Fruit fly (Drosophila melanogaster): ENCODE data around the gene CG8097.

Gene CG8097

DNA sequence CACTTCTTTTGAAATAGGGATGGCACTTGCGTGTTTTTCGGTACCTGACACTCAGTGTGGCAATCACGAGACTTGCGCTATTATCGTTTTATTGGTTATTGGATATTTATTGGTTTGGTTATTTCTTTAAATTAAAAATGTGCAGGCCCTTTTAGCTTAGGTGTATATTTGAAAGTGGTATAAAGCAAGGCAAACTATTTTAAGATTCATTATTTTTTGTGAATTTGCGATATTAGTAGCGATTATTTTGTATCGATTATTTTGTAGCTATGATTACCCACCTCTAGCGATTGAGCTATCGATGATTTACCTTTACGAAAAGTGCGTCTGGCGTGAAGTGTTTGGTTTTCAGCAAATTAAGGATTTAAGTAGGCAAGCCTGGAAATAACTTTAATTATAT lies at the start of gene CG8097, which contains the start of gene CG9215:
TSS of gene CG8097 (plus strand) at position 307 of the 400 bp plus-strand sequence.
TSS of gene CG9215 (minus strand) at position 22 of the 400 bp plus-strand sequence.
- TF ChIP-seq Dll (optimal IDR thresholded peaks at IDR 0.05) (no peak), EcR (GFP tag; optimal IDR thresholded peaks at IDR 0.05) (no peak), psq (optimal IDR thresholded peaks at IDR 0.05) (no peak), usp (GFP tag; optimal IDR thresholded peaks at IDR 0.05) (no peak), CG8478 (optimal IDR thresholded peaks at IDR 0.05) (no peak), pan (optimal IDR thresholded peaks at IDR 0.05) (no peak)

DNA sequence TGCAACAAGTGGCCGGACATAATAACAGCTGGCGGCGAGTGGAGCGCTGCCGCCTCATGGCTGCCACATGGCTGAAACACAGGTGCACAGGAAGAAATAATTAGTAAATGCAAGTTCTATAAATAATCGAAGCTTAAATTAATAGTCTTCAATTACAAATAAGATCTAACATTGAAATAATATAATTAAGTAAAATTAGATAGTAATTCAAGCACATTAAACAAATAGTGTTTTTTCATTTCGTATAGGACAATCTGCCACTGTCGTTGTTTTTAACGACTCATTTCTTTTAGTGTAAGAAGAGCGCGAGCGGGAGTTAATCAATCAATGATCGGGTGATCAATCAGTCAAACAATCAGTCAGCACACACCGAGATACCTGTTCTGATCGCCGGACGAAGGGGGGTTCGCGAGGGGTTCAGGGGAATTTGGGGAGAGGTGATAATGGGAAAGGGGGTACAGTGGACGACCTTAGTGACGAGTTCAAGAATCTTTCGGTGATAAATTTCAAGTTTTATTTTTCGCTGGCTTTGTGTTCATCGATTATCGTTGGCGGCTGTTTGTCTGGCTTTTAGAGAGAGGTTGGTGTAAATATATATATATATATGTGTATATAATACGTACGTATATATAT lies 43.0 kb upstream of the CG8097 start:
- TF ChIP-seq usp (GFP tag; optimal IDR thresholded peaks at IDR 0.05), result no peak
- no peak for TF ChIP-seq psq (optimal IDR thresholded peaks at IDR 0.05)
- TF ChIP-seq CG8478 (optimal IDR thresholded peaks at IDR 0.05), result no peak
- TF ChIP-seq EcR (GFP tag; optimal IDR thresholded peaks at IDR 0.05), result no peak
- no peak for TF ChIP-seq pan (optimal IDR thresholded peaks at IDR 0.05)

DNA sequence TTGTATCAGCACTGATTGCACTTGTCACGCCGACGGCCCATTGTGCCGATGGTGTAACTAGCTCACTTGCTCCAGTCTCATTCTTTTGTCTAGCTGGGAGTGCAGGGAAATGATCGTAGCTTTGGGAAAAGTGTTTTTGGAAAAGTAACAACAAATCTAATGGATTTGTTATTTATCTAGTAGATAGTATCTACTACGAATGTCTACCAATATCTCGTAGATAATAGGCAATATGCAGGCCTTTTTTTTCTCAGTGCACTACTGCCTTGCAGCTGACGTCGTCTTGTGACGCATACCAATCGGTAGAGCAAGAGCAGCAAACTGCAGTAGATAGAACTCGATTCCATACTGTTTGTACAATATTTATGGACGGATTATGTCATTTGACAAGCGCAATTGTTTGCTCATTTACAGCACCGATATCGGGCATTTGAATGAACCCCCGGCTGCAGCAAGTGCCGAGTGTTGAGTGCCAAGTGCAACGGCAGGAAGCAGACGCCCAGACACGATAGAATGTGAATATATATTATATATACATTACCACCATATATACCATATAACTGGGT lies 39.4 kb upstream of the CG8097 start:
- TF ChIP-seq usp (GFP tag; optimal IDR thresholded peaks at IDR 0.05) (no peak), EcR (GFP tag; optimal IDR thresholded peaks at IDR 0.05) (no peak), psq (optimal IDR thresholded peaks at IDR 0.05) (no peak), Dll (optimal IDR thresholded peaks at IDR 0.05) (no peak), CG8478 (optimal IDR thresholded peaks at IDR 0.05) (no peak), pan (optimal IDR thresholded peaks at IDR 0.05) (no peak)

DNA sequence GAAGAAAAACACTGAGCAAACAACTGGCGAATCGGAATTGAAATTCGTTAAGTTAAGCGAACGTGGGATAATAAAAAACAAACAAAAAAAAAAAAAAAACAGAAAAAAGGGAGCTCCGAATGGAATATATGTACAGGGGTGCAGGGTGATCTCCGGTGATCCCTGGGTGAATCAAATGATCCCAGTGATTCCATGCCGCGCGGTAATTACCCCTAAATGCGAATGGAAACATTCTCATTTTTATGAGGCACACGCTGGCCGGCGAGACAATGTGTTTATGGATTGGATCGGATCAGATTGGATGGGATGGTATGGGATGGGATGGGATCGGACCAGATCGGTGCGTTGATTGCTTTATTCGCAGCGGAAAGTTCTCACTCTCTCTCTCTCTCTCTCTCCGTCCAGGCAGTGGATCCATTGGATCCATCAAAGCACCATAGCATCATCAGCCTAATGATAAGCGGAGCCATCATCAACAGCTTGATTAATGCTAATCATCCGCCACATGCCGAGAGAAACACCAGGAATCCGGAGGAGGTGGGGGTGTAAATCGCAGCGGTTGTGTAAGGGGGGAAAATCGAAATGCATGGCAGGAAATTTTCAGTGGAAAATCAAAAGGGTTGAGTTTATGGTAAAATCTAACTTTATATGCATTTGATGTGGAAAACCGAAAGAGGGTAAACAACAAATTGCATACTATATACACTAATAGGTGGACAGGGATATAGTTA lies 37.3 kb upstream of the CG8097 start:
- TF ChIP-seq Dll (optimal IDR thresholded peaks at IDR 0.05) (no peak), pan (optimal IDR thresholded peaks at IDR 0.05) (no peak), usp (GFP tag; optimal IDR thresholded peaks at IDR 0.05) (no peak), psq (optimal IDR thresholded peaks at IDR 0.05) (no peak), CG8478 (optimal IDR thresholded peaks at IDR 0.05) (no peak), EcR (GFP tag; optimal IDR thresholded peaks at IDR 0.05) (no peak)

DNA sequence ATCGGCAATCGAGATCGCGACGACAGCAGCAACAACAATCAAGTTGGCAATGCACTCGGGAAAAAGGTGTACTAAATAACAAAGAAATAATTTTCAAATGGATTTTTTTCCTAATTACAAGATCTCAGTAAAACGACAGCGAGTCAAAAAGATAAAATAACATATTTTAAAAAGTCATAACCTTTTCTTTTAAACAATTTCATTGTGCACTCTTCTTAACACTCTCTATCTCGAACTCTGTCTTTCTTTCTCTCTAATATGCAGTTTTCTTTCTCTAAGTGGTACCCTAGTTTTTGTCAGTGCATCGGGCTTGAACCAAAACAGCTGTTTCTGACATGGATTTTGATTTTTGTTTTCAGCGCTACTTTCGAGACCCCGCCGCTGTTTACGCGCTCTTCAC lies 33.9 kb upstream of the CG8097 start:
- TF ChIP-seq usp (GFP tag; optimal IDR thresholded peaks at IDR 0.05) (no peak), CG8478 (optimal IDR thresholded peaks at IDR 0.05) (no peak), pan (optimal IDR thresholded peaks at IDR 0.05) (no peak), EcR (GFP tag; optimal IDR thresholded peaks at IDR 0.05) (no peak), psq (optimal IDR thresholded peaks at IDR 0.05) (no peak), Dll (optimal IDR thresholded peaks at IDR 0.05) (no peak)

DNA sequence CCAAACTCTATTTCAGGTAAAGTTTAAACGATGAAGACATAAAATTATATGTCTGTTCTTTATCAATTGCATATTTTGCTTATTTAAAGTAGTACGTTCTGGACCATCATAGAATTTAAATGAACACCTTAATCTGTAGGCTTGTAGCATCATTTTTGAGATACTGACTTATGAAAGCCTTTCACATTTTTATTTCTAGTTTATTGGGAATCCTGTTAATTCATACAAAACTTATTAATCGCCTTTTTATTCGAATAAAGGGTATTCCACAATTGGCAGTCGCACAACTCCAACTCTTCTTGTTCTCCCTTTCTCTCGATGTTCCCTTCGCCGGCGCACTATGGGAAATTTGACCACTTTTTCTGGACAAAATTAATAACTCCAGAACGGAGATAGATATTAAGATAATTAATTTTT lies 30.5 kb upstream of the CG8097 start:
- TF ChIP-seq pan (optimal IDR thresholded peaks at IDR 0.05) (peak; percentile 79), Dll (optimal IDR thresholded peaks at IDR 0.05) (no peak)

DNA sequence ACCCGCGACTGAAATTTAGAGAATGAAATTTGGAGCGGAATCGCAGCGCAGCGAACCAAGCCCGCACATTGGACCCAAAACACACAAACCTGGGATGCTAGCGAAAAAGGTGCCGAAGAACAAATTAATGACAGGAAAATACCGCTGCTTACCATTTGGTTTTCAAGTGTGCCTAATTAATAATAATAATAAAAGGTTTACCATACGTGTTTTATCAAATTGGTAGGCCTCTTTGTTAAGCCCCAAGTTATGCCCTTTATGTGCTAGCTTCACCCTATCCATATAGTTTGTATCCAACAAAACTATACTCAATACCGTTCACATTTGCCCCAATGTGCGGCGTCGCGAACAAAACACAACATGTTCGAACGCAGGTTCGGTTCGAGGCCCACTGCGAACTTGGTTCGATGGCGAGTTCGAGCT lies 28.7 kb upstream of the CG8097 start, which contains the start of gene Ac13E:
TSS of gene Ac13E (minus strand) at position 23 of the 423 bp plus-strand sequence.
- TF ChIP-seq EcR (GFP tag; optimal IDR thresholded peaks at IDR 0.05) (no peak), CG8478 (optimal IDR thresholded peaks at IDR 0.05) (no peak), pan (optimal IDR thresholded peaks at IDR 0.05) (no peak), psq (optimal IDR thresholded peaks at IDR 0.05) (no peak), usp (GFP tag; optimal IDR thresholded peaks at IDR 0.05) (no peak), Dll (optimal IDR thresholded peaks at IDR 0.05) (no peak)

DNA sequence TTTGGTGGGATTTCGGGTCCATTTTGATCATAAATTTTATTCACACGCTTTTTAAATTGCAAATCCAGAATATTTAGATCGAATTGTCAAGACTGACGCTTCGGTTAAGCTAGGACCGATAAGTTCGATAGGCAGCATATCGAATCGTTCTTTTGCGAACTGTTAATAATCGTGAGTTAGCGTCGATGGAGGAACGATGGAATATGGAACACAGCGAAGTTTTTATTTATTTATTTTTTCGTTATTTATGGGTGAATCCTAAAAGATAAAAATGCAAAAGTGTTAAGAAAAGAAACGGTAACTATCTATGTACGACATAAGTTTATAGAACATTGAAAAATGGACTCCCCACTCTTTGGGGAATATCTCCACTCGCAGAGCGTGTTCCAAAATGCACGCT lies 27.0 kb upstream of the CG8097 start, which contains the start of gene CG42300:
TSS of gene CG42300 (minus strand) at position 101 of the 400 bp plus-strand sequence.
- no peak for TF ChIP-seq pan (optimal IDR thresholded peaks at IDR 0.05)
- TF ChIP-seq EcR (GFP tag; optimal IDR thresholded peaks at IDR 0.05), result no peak
- no peak for TF ChIP-seq psq (optimal IDR thresholded peaks at IDR 0.05)
- no peak for TF ChIP-seq CG8478 (optimal IDR thresholded peaks at IDR 0.05)
- TF ChIP-seq Dll (optimal IDR thresholded peaks at IDR 0.05), result no peak
- TF ChIP-seq usp (GFP tag; optimal IDR thresholded peaks at IDR 0.05), result no peak

DNA sequence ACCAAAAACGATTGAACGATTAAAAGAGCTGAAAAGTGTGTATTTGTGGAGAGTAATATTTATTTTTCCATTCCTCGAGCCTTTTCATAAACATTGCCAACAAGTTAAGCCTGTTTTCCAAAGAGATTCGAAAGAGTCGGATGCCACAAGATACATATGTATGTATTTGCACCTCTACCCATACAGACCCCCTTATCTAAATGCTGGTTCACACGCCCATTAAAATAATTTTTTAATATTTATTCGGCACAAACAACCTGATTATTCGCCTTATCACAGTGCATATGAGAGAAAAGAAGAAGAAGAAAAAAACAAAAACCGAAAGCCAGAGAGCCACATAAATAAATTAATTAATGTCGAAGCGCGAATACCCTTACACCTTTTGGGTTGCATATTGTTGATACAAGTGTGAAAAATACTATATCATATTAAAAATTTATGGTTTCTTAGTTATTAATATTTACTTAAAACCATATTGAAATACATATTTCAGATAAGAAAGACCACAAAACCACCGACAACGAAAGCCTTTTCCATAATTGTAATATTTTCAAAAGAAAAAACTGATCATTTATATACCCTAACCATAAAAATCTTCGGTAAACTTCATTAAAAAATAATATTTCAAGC lies 14.5 kb upstream of the CG8097 start:
- TF ChIP-seq Dll (optimal IDR thresholded peaks at IDR 0.05), result no peak
- TF ChIP-seq usp (GFP tag; optimal IDR thresholded peaks at IDR 0.05), result no peak
- TF ChIP-seq psq (optimal IDR thresholded peaks at IDR 0.05), result no peak
- TF ChIP-seq CG8478 (optimal IDR thresholded peaks at IDR 0.05), result no peak
- TF ChIP-seq pan (optimal IDR thresholded peaks at IDR 0.05), result no peak
- no peak for TF ChIP-seq EcR (GFP tag; optimal IDR thresholded peaks at IDR 0.05)

DNA sequence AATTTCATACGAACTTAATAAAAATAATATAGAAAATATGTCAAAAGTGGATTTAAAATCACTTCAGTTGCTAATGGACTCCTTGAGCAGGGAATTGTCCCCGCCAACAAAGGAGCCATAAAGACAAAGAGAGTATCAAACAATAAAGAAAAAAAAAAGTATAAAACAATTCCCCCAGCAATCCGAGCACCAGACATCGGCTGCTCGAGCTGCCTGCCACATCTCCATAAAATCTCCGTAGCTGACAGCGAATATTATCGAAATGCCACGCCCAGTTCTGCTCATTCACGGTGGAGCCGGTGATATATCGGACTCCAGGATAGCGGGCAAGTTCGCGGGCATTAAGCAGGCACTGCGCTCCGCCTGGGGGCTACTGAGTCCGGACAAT lies 14.0 kb upstream of the CG8097 start, which contains the start of gene CG7860:
TSS of gene CG7860 (plus strand) at position 11 of the 388 bp plus-strand sequence.
- TF ChIP-seq pan (optimal IDR thresholded peaks at IDR 0.05) (no peak), EcR (GFP tag; optimal IDR thresholded peaks at IDR 0.05) (no peak), psq (optimal IDR thresholded peaks at IDR 0.05) (no peak), Dll (optimal IDR thresholded peaks at IDR 0.05) (no peak), usp (GFP tag; optimal IDR thresholded peaks at IDR 0.05) (no peak), CG8478 (optimal IDR thresholded peaks at IDR 0.05) (no peak)

DNA sequence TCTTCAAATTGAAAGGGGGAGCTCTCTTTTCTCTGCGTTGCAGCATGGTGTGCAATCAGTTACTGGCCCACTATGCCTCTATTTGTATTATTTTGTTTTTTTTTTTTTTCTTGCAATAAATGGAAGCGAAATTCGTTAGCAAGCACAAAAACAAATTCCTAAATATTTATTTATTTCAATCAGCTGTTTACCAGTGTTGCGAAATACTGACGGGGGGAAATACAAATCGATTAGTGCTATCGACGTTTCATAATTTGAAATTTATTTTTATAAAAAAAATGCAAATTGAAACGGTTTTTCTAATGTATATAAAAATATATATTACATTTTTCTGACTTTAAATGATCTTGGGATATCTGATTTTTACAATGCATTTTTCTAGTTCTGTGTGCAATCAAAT lies 11.0 kb upstream of the CG8097 start, which contains the start of gene CG15643:
TSS of gene CG15643 (minus strand) at position 211 of the 400 bp plus-strand sequence.
- TF ChIP-seq psq (optimal IDR thresholded peaks at IDR 0.05) (no peak), usp (GFP tag; optimal IDR thresholded peaks at IDR 0.05) (no peak), pan (optimal IDR thresholded peaks at IDR 0.05) (no peak), CG8478 (optimal IDR thresholded peaks at IDR 0.05) (no peak), Dll (optimal IDR thresholded peaks at IDR 0.05) (no peak), EcR (GFP tag; optimal IDR thresholded peaks at IDR 0.05) (no peak)
